Fruit fly (Drosophila melanogaster) whole organism, adult: ENCODE measurements around the gene CG15199.

ENCODE experiments used
- CG11617 ChIP-seq: fragments of 200-800 bp; sonication (Bioruptor generic); optimal IDR thresholded peaks from 2 replicates; lab custom pipeline; 2017; ENCODE audit warnings: mild to moderate bottlenecking, missing biosample characterization, missing genetic modification reagents, missing genetic modification characterization
- CG12768 ChIP-seq: fragments of 200-800 bp; sonication (Bioruptor generic); optimal IDR thresholded peaks from 2 replicates; lab custom pipeline; 2017; ENCODE audit warnings: missing biosample characterization, missing genetic modification characterization, mild to moderate bottlenecking, moderate library complexity, missing genetic modification reagents
- CG14711 ChIP-seq: fragments of 200-800 bp; sonication (Bioruptor generic); optimal IDR thresholded peaks from 2 replicates; lab custom pipeline; 2018; ENCODE audit warnings: missing biosample characterization, mild to moderate bottlenecking, missing genetic modification characterization, moderate library complexity
- CG1620 ChIP-seq: fragments of 200-800 bp; sonication (Bioruptor generic); optimal IDR thresholded peaks from 2 replicates; lab custom pipeline; 2016; ENCODE audit warnings: missing biosample characterization, missing genetic modification characterization
- CG33017 ChIP-seq: fragments of 200-800 bp; sonication (Bioruptor generic); optimal IDR thresholded peaks from 2 replicates; lab custom pipeline; 2018; ENCODE audit warnings: missing biosample characterization, mild to moderate bottlenecking, missing genetic modification characterization, moderate library complexity
- CG5204 ChIP-seq: fragments of 200-800 bp; sonication (Bioruptor generic); optimal IDR thresholded peaks from 2 replicates; lab custom pipeline; 2016; ENCODE audit warnings: missing biosample characterization, missing genetic modification characterization
- CG7045 ChIP-seq: fragments of 200-800 bp; sonication (Bioruptor generic); optimal IDR thresholded peaks from 2 replicates; lab custom pipeline; 2017; ENCODE audit warnings: missing biosample characterization, mild to moderate bottlenecking, missing genetic modification characterization
- CG7101 ChIP-seq: fragments of 200-800 bp; sonication (Bioruptor generic); optimal IDR thresholded peaks from 2 replicates; lab custom pipeline; 2018; ENCODE audit warnings: missing biosample characterization, mild to moderate bottlenecking, missing genetic modification characterization, moderate library complexity
- Clk ChIP-seq: fragments of 200-800 bp; sonication (Bioruptor generic); optimal IDR thresholded peaks from 2 replicates; lab custom pipeline; 2017; ENCODE audit warnings: missing biosample characterization, missing genetic modification characterization
- Crg-1 ChIP-seq: fragments of 200-800 bp; sonication (Bioruptor generic); optimal IDR thresholded peaks from 2 replicates; lab custom pipeline; 2016; ENCODE audit warnings: missing biosample characterization, missing genetic modification characterization
- Hr96 ChIP-seq: fragments of 200-800 bp; sonication (Bioruptor generic); optimal IDR thresholded peaks from 2 replicates; lab custom pipeline; 2016; ENCODE audit warnings: missing biosample characterization, missing genetic modification characterization
- Mnt ChIP-seq: fragments of 200-800 bp; sonication (Bioruptor generic); optimal IDR thresholded peaks from 2 replicates; lab custom pipeline; 2016; ENCODE audit warnings: missing biosample characterization, mild to moderate bottlenecking, missing genetic modification characterization
- bab1 ChIP-seq: fragments of 200-800 bp; sonication (Bioruptor generic); optimal IDR thresholded peaks from 3 replicates; lab custom pipeline; 2019; ENCODE audit warnings: missing biosample characterization, mild to moderate bottlenecking, missing genetic modification characterization, moderate library complexity
- cic ChIP-seq: fragments of 200-800 bp; sonication (Bioruptor generic); optimal IDR thresholded peaks from 2 replicates; lab custom pipeline; 2017; ENCODE audit warnings: missing biosample characterization, mild to moderate bottlenecking, missing genetic modification characterization, moderate library complexity
- cnc ChIP-seq, 2 experiments: fragments of >200 bp; optimal IDR thresholded peaks; 2 replicates each; lab custom pipeline; 2017
- kay ChIP-seq: fragments of 200-800 bp; sonication (Bioruptor generic); peaks from one replicate; lab custom pipeline; 2016; ENCODE audit warnings: missing biosample characterization, missing genetic modification characterization, borderline replicate concordance
- ovo ChIP-seq: fragments of 200-800 bp; sonication (Bioruptor generic); optimal IDR thresholded peaks from 2 replicates; lab custom pipeline; 2016; ENCODE audit warnings: missing biosample characterization, missing genetic modification characterization
- pad ChIP-seq: fragments of 200-800 bp; sonication (Bioruptor generic); optimal IDR thresholded peaks from 3 replicates; lab custom pipeline; 2017; ENCODE audit warnings: missing biosample characterization, missing genetic modification characterization, mild to moderate bottlenecking, moderate library complexity, missing genetic modification reagents
- tj ChIP-seq: fragments of 200-800 bp; sonication (Bioruptor generic); optimal IDR thresholded peaks from 3 replicates; lab custom pipeline; 2017; ENCODE audit warnings: missing biosample characterization, mild to moderate bottlenecking, missing genetic modification characterization, moderate library complexity
- toe ChIP-seq: fragments of 200-800 bp; sonication (Bioruptor generic); optimal IDR thresholded peaks from 2 replicates; lab custom pipeline; 2016; ENCODE audit warnings: missing biosample characterization, missing genetic modification characterization

The CG15199 gene

DNA sequence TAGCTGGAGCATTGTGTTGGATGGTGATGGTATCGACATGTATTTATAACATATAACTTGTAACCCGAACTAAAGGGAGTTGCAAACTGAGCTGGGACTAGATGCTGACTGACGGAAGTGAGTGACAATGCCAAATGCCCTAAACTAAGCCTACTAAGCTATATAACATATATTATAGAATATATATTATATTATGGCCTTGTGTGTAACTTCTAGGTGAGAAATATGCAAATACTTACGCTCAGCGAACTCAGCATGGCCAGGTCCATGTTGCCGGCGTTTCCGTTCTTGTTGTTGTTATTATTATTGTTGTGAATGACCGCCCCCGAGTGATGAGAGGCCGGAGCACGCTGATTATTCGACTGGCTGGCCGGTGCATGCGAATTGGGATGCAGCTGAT, 9.3 kb downstream of the CG15199 start, which contains the start of gene CG44385:
TSS of gene CG44385 (minus strand) at position 101 of the 400 bp plus-strand sequence.
- TF ChIP-seq tj (GFP tag; lab: Kevin White, UChicago) (no peak), CG12768 (GFP tag; lab: Kevin White, UChicago) (no peak), CG33017 (no peak), cnc (optimal IDR thresholded peaks at IDR 0.05; lab: Kevin White, UChicago) (no peak), ovo (GFP tag; lab: Kevin White, UChicago) (no peak), kay (GFP tag; lab: Kevin White, UChicago) (no peak), Hr96 (GFP tag; lab: Kevin White, UChicago) (no peak), CG7101 (tag; lab: Kevin White, UChicago) (no peak), CG11617 (no peak), CG14711 (tag; lab: Kevin White, UChicago) (no peak), toe (GFP tag; lab: Kevin White, UChicago) (no peak), Mnt (GFP tag; lab: Kevin White, UChicago) (no peak), bab1 (GFP tag; lab: Kevin White, UChicago) (no peak), Clk (no peak), cic (GFP tag; lab: Kevin White, UChicago) (no peak), pad (no peak)

DNA sequence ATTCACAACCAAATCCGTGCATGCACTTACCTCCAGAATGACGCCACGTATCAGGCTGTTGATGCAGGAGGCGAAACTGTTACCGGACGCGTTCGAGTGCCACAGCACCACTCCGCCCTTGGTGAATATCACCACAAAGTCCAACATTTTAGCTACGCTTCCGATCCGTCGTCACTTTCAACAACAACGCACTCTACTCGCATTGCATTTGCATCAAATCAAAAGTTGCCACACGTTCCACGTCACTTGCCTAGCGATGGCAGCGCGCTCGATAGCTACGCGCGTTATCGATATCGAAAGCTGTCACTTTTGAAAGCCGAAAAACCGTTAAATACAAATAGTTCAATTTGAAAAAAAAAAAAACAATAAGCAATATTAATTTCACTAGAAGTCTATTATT, 12.8 kb downstream of the CG15199 start, which contains the start of gene SrpRalpha:
TSS of gene SrpRalpha (minus strand) at position 260 of the 400 bp plus-strand sequence.
- TF ChIP-seq Mnt (GFP tag; lab: Kevin White, UChicago) (no peak), bab1 (GFP tag; lab: Kevin White, UChicago) (peak; percentile 9)

DNA sequence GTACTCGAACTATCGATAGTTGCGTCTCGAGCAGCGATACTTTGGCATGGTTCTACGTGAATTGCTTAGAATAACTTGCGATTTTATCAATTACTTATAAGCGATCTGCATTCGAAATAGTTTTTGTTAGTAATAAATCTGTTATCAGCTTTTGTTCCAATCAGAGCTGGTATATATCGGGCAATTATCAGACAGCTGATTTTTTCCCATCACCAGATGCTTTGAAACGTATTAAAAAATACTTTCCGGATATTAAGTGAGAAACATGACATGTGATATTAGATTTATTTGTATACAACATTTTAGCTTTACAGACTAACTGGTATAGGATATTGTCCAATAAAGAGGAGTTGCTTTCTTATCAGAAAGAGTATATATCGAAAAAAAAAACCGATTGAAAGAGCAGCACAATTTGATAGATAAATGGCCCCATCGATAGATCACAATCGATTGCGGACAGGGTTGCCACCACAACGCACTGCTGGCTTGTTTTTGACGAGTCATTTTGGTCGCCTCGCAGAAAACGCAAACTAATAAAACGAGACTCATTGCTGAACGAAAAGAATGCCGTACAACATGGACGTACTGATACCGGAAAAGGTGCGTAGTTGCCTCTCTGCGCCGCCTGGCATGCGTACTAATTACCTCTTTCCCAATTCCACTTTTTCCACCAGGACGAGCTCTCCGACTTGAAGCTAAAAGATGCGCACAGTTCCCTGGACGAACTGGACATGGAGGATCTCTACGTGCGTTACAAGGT, 16.7 kb downstream of the CG15199 start, which contains the start of gene Rpt3:
TSS of gene Rpt3 (plus strand) at position 353 of the 760 bp plus-strand sequence.
- peak; percentile 34 for TF ChIP-seq CG11617
- peak; percentile 91 for TF ChIP-seq CG14711 (tag; lab: Kevin White, UChicago)
- TF ChIP-seq cnc (optimal IDR thresholded peaks at IDR 0.05; lab: Kevin White, UChicago): peak; percentile 86 to 97
- TF ChIP-seq tj (GFP tag; lab: Kevin White, UChicago): peak; percentile 37
- peak; percentile 46 for TF ChIP-seq ovo (GFP tag; lab: Kevin White, UChicago)
- TF ChIP-seq CG1620 (GFP tag; lab: Kevin White, UChicago): peak; percentile 34
- no peak for TF ChIP-seq toe (GFP tag; lab: Kevin White, UChicago)
- no peak for TF ChIP-seq CG33017
- peak; percentile 33 for TF ChIP-seq CG7101 (tag; lab: Kevin White, UChicago)

DNA sequence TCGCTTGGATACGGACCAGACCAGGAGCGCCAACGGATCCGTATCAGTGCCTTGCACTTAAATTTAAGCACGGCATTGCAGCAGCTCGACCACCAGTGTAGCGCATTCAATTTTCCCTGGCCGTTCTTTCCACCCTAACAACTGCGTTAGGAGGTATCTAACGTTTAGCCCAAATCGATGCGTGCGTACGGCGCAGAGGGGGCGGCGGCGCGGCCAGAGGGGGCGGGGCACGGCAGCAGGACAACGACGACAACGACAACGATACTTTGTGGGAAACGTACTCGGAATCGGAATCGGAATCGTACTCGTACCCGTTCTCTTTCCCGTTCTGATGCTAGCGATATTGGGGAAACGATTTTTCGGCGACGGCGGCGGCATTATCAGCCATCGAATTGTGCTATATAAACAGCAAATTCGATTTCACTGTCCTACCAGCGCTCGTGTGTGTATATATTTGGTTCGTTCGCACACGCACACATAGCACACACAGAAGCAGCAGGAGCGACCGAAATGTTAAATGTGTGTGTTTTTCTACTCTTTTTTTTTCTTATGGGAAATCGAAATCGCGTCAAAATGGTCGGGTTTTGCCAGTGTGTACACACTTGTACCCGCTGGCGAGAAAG, 17.4 kb downstream of the CG15199 start, which contains the start of gene CG11122:
TSS of gene CG11122 (minus strand) at position 601 of the 623 bp plus-strand sequence.
- TF ChIP-seq tj (GFP tag; lab: Kevin White, UChicago): no peak
- no peak for TF ChIP-seq CG12768 (GFP tag; lab: Kevin White, UChicago)
- TF ChIP-seq Crg-1 (GFP tag; lab: Kevin White, UChicago): no peak
- peak; percentile 7 for TF ChIP-seq Mnt (GFP tag; lab: Kevin White, UChicago)
- no peak for TF ChIP-seq toe (GFP tag; lab: Kevin White, UChicago)
- no peak for TF ChIP-seq CG11617
- TF ChIP-seq CG14711 (tag; lab: Kevin White, UChicago): no peak
- TF ChIP-seq CG7045 (GFP tag; lab: Kevin White, UChicago): no peak

DNA sequence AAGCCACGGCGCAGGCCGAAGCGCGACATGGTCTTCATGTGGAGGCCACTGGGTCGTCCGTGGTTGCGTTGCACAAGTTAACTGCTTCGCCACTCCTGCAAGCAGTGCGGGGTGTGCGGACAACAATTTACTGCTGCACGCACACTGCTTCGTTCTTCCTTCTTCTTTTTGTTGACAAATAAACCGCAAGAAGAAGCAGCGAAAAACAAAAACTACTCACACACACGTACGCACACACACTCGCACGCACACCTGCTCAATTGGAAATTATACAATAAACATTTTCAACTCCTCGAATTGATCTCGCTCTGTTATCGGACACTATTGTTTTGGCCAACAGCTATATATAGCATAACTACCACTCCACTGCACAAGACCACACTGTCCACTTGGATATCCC, 18.1 kb downstream of the CG15199 start:
- TF ChIP-seq Crg-1 (GFP tag; lab: Kevin White, UChicago) (no peak), bab1 (GFP tag; lab: Kevin White, UChicago) (no peak), CG12768 (GFP tag; lab: Kevin White, UChicago) (no peak), cnc (optimal IDR thresholded peaks at IDR 0.05; lab: Kevin White, UChicago) (no peak), cic (GFP tag; lab: Kevin White, UChicago) (no peak), Mnt (GFP tag; lab: Kevin White, UChicago) (no peak), kay (GFP tag; lab: Kevin White, UChicago) (no peak), Hr96 (GFP tag; lab: Kevin White, UChicago) (no peak), pad (no peak), tj (GFP tag; lab: Kevin White, UChicago) (no peak), CG7101 (tag; lab: Kevin White, UChicago) (no peak), CG11617 (no peak), CG7045 (GFP tag; lab: Kevin White, UChicago) (no peak), CG33017 (no peak), CG5204 (no peak), CG1620 (GFP tag; lab: Kevin White, UChicago) (no peak), ovo (GFP tag; lab: Kevin White, UChicago) (no peak), Clk (no peak), CG14711 (tag; lab: Kevin White, UChicago) (no peak)

DNA sequence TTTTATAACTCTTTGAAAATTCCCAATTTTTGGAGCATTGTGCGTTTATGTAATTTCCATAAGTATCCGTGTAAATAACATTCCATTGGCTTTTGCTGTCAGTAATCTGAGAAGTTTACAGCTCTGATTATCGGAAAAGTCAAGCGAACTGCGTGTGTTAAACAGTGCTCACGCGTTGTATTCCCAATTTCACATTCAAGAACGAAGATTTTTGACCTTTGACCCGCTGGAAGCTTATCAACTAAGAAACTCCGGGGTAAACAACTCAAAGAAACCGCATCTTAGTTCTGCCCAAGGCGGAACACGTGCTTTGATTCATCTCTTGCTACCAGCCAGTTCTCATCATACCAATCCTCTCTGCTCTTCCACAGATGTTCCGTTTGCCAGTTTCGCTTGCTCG, 32.0 kb downstream of the CG15199 start:
- TF ChIP-seq cnc (optimal IDR thresholded peaks at IDR 0.05; lab: Kevin White, UChicago) (no peak), CG5204 (no peak), CG1620 (GFP tag; lab: Kevin White, UChicago) (no peak), Mnt (GFP tag; lab: Kevin White, UChicago) (no peak), CG14711 (tag; lab: Kevin White, UChicago) (no peak), CG33017 (no peak), Crg-1 (GFP tag; lab: Kevin White, UChicago) (no peak), CG12768 (GFP tag; lab: Kevin White, UChicago) (no peak), Hr96 (GFP tag; lab: Kevin White, UChicago) (no peak), CG11617 (no peak), Clk (no peak), kay (GFP tag; lab: Kevin White, UChicago) (no peak), tj (GFP tag; lab: Kevin White, UChicago) (no peak), cic (GFP tag; lab: Kevin White, UChicago) (no peak), toe (GFP tag; lab: Kevin White, UChicago) (no peak), CG7045 (GFP tag; lab: Kevin White, UChicago) (no peak), pad (no peak)
